Fruit fly (Drosophila melanogaster) whole organism: ENCODE data around the gene CG13272.

Experiments
- CG8478 ChIP-seq: fragments of >200 bp; optimal IDR thresholded peaks from 2 replicates; lab custom pipeline; 2018; ENCODE audit warnings: inconsistent platforms
- Dll ChIP-seq: fragments of >200 bp; optimal IDR thresholded peaks from 2 replicates; lab custom pipeline; 2017
- EcR ChIP-seq, 2 experiments: fragments of >200 bp; optimal IDR thresholded peaks; 2 replicates each; lab custom pipeline; 2017; ENCODE audit warnings: missing biosample characterization in 2 of 2, missing genetic modification characterization in 2 of 2, missing genetic modification reagents in 2 of 2
- pan ChIP-seq: fragments of >200 bp; optimal IDR thresholded peaks from 2 replicates; lab custom pipeline; 2017
- psq ChIP-seq: fragments of >200 bp; optimal IDR thresholded peaks from 2 replicates; lab custom pipeline; 2017
- usp ChIP-seq: fragments of >200 bp; optimal IDR thresholded peaks from 2 replicates; lab custom pipeline; 2017; ENCODE audit warnings: missing biosample characterization, missing genetic modification characterization, mixed read lengths

The CG13272 gene

DNA sequence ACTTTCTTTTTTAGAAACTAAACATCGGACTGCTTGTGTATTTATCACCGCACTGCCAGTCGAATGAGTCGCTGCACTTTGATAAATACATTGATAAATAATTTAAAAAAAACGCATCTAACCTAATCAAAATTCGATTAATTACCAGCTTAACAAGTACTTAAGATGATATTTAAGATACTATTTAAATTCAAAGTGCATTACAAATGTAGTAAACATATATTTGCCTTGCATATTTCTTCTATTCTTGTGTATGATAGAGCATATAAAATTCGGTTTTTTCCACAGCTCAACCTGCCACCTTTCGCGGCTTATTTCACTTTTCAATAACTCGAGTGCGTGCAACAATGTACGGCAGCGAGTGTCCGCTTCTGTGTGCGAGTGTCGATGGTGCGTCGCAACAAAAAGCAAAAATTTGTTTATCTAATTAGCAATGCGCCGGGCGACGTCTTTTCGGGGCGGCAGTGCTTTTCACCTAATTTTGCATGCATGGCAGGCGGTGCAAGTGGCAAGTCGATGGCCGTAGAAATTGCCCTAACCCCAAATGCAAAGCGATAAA lies at the start of gene CG13272:
CG13272 (plus strand) TSS at position 509 of the 559 bp plus-strand sequence.
- no peak for TF ChIP-seq EcR (GFP tag; optimal IDR thresholded peaks at IDR 0.05; lab: Kevin White, UChicago)
- no peak for TF ChIP-seq CG8478 (lab: Kevin White, UChicago)
- no peak for TF ChIP-seq psq (lab: Kevin White, UChicago)
- no peak for TF ChIP-seq usp
- TF ChIP-seq pan: no peak
- no peak for TF ChIP-seq Dll (lab: Kevin White, UChicago)

DNA sequence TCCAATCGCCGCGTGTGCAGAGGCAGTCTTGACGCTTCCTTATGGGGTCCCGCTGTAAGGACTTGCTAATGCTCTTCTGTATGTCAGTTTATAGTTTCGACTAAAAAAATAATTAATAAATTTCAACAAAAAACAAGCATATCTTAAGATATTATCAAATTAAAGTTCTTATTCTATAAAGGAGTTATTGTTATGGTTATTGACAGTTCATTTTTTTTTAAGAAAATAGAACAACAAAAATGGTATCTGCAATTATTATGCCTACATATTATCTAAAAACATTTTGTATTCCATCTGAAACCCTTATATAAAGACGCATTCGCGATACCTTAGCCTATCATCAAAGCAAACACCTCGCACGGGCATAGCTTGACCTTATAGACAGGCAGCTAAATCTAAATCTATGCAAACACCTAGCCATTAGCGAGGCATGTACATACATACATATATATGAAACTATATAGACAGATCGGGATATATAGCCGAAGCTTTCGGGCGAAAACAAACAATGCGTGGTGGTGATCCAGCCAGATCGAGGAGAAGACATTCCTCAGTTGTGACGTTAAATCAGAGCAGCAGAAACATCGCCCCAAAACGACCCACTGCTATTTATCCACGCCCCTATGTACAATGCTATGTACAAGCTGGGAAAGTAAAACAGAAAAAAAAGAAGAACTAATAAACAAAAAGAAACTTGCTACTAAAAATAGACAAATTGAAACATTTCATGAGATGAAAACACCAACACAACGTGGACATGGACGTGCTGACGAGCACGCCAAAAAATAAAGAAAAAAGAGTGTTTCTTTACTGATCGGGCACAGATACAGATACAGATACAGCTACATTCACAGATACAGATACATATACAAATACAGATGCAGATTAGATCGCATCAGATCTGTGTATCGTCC lies 43.9 kb upstream of the CG13272 start, which contains the start of gene ppk17:
ppk17 (minus strand) TSS at position 51 of the 914 bp plus-strand sequence.
- TF ChIP-seq Dll (lab: Kevin White, UChicago): no peak
- TF ChIP-seq CG8478 (lab: Kevin White, UChicago): no peak
- no peak for TF ChIP-seq EcR (GFP tag; optimal IDR thresholded peaks at IDR 0.05; lab: Kevin White, UChicago)
- TF ChIP-seq pan: no peak
- TF ChIP-seq usp: no peak
- no peak for TF ChIP-seq psq (lab: Kevin White, UChicago)

DNA sequence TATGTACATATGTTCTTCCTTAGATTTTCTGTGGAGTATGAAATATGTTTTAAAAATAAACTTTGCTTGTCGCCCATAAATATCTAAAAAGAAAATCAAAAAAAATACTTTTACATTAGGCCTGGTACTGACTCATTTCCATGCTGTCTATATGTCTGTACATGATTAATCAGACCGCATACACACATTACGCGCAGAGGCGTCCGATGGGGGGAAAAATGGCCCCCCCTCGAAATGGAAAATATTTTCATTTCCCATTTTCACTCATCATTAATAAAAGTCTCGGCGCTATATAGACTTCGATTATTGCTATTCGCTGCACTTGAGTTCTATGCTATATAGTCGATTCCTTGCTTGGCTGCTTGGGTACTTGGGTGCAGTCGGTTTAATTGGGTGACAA lies 42.8 kb upstream of the CG13272 start:
- TF ChIP-seq EcR (GFP tag; optimal IDR thresholded peaks at IDR 0.05; lab: Kevin White, UChicago) (no peak), usp (no peak), CG8478 (lab: Kevin White, UChicago) (no peak), pan (no peak)

DNA sequence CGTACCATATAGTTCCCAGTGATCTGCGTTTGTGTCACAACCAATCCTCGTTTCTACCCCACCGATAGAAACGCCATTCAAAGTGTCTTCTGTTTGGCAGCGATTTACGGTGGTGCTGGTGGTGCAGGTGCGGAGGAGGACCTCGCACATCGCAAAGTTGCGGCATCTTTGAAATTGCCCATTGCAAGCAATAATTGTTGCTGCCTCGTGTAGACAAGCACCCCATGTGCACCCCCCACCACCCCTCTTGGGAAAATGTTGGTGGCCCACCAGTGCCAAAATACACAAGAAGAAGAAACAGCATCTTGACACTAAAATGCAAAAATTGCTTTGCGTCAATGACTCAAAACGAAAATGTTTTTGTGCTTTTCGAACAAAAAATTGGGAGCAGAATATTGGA lies 40.2 kb upstream of the CG13272 start:
- TF ChIP-seq usp (no peak), psq (lab: Kevin White, UChicago) (no peak), EcR (GFP tag; optimal IDR thresholded peaks at IDR 0.05; lab: Kevin White, UChicago) (no peak), CG8478 (lab: Kevin White, UChicago) (no peak), pan (no peak), Dll (lab: Kevin White, UChicago) (no peak)

DNA sequence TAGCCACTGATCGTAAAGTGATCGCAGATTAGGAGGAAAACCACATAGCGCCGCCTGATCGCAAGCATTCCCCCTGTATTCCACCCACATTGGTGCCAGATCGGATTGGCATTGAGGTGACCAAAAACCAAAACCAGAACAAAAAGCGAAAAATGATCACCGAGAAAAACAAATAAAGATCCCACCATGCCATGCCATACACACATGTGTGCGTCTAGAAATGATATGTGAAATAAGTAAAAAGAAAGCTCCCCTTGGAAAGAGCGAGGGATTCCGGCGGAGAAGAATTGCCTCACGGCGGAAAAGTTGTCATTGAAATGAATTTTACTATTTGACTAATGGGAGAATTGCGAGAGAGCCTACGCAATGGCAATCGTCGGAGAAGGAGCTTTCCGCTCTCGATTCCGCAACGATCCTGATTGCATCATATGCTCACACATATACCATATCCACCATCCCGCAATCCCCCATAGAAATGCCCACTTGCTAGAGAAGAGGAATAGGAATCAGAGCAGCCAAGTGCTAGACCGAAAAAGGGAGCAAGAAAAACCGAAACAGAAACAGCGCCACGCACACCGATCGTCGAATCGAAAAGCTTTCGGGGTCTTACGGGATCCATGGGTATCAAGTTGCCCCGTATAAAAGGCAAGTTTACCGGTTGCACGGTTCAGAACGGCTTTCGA lies 38.5 kb upstream of the CG13272 start, which contains the start of gene Mhc:
Mhc (plus strand) TSS at position 497 of the 683 bp plus-strand sequence.
- TF ChIP-seq EcR (GFP tag; optimal IDR thresholded peaks at IDR 0.05; lab: Kevin White, UChicago): no peak
- no peak for TF ChIP-seq usp
- no peak for TF ChIP-seq CG8478 (lab: Kevin White, UChicago)
- no peak for TF ChIP-seq psq (lab: Kevin White, UChicago)
- TF ChIP-seq Dll (lab: Kevin White, UChicago): no peak
- no peak for TF ChIP-seq pan

DNA sequence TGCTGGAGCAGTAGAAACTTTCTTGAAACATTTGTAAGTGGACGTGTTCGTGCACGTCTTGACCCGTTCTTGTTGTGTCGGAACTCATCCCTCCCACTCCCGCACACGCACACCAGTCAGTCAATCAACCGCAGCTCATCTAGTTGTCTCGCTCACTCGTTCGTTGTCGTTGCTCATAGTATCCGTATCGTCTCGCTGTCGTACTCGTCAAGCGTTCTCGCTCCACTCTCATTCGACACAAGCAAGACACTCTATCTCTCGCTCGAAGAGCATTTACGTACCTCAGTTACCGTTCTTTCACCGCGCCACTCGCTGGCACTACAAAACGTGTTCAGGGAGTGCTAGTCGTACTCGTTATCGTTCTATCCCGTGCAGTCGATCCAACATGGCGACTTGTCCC lies 17.1 kb upstream of the CG13272 start:
- TF ChIP-seq psq (lab: Kevin White, UChicago) (no peak), CG8478 (lab: Kevin White, UChicago) (no peak), usp (no peak), EcR (GFP tag; optimal IDR thresholded peaks at IDR 0.05; lab: Kevin White, UChicago) (no peak), pan (no peak), Dll (lab: Kevin White, UChicago) (no peak)

DNA sequence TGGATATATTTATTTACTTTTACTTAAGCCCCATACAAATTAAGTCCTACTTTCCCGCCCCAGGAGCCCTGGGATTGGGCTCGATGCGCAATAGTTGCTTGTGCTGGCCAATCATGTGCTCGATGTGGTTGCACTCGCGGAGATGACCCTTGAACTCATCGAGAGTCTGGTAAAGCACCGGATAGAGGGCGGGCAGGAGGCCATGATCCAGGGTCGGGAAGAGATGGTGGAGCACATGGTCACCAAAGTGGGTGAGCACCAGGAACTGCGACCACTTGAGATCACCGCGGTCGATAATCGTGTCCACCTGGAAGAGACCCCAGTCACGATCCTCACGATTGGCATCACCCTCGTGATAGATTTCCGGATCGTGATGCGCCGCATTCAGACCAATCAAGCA lies 15.8 kb upstream of the CG13272 start:
- TF ChIP-seq EcR (GFP tag; optimal IDR thresholded peaks at IDR 0.05; lab: Kevin White, UChicago) (no peak), psq (lab: Kevin White, UChicago) (no peak), Dll (lab: Kevin White, UChicago) (no peak), usp (no peak), CG8478 (lab: Kevin White, UChicago) (no peak), pan (no peak)

DNA sequence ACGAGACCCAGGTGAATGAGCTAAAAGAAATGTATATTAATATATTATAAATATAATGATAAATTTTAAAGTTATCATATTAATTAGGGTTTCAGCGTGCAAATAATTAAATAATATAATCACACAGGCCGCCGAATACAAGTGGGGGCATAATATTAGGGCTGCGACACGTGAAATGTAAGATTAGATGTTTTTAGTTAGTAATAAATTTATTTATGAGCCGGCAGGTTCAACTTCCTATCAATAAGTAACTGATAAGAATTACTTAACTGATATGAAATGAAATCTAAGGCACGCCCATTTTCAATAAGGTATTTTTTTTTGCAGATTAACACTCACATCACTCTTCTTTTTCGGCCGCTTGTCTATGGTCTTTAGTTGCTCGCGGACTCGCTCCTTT lies 14.8 kb upstream of the CG13272 start:
- TF ChIP-seq CG8478 (lab: Kevin White, UChicago) (no peak), usp (no peak), EcR (GFP tag; optimal IDR thresholded peaks at IDR 0.05; lab: Kevin White, UChicago) (no peak), Dll (lab: Kevin White, UChicago) (no peak), pan (no peak), psq (lab: Kevin White, UChicago) (no peak)

DNA sequence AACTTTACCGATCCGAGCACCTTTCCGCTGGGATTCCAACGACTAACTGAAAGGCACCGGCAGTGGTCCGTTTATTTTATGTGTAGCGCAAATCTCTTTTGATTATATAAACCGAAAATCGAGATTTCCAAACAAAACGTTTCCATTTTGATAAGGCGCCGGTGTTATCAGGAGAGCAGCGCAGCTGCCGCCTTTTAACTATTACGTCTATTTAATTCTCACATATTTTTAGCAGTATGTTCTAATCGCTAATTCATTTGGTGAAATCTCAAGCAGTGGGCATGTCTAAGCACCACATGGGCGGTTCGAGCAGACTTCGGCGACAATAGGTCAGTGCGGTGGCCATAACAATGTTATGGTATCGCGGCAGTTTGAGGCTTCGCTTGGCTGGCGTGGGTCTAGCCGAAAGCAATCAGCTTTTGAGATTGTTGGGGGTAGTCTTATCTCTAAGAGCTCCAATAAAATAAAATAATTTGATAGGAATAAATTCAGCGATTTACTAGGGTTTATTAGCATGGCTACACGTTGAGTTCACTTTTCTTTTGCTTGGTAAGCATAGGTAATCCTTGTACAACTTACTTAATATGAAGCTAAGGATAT lies 13.9 kb upstream of the CG13272 start, which contains the start of gene Cyt-b5-r:
Cyt-b5-r (minus strand) TSS at position 51 of the 600 bp plus-strand sequence.
- TF ChIP-seq pan (no peak), Dll (lab: Kevin White, UChicago) (no peak), psq (lab: Kevin White, UChicago) (no peak), CG8478 (lab: Kevin White, UChicago) (no peak)

DNA sequence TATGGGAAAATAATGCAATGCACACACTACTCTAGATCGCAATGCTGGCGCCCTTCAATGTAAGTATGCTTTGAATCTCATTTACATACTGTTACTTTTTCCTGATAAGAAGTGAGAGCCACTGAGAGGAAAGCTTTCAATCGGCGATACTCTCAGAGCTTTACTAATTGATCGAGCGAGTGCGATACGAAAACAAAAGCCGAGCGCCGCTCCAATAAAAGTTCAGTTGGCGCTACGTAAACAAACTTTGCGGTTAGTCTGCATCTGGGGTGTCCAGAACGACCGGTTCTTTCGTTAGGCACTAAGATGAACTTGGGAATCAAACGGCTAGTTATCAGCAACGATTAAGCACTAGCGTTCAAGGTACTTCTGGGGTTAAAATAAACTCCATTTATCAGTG lies 13.3 kb upstream of the CG13272 start, which contains the start of gene CG17928:
CG17928 (plus strand) TSS at position 224 of the 400 bp plus-strand sequence.
- TF ChIP-seq EcR (GFP tag; optimal IDR thresholded peaks at IDR 0.05; lab: Kevin White, UChicago): no peak
- no peak for TF ChIP-seq psq (lab: Kevin White, UChicago)
- TF ChIP-seq usp: no peak
- no peak for TF ChIP-seq Dll (lab: Kevin White, UChicago)
- no peak for TF ChIP-seq CG8478 (lab: Kevin White, UChicago)
- TF ChIP-seq pan: no peak

DNA sequence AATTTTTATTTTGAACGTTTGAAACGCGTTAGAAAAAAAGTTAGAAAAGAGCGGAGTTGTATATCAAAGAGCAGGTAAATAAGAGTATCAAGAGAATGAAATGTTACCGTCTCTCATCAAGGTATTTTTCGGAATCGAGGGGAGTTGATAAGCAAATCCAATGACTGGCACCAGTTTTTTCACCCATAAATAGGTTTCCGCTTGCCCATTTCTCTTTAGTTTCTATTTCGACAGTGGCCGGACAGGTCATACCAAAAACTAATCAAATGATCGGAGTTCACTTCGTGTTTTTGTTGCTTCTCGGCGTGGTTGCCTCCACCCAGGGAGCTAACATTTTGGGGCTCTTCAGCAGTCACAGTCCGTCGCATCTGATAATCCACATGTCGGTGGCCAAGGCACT lies 10.7 kb upstream of the CG13272 start, which contains the start of gene Ugt37C2:
Ugt37C2 (plus strand) TSS at position 242 of the 400 bp plus-strand sequence.
- TF ChIP-seq EcR (GFP tag; optimal IDR thresholded peaks at IDR 0.05; lab: Kevin White, UChicago) (no peak), Dll (lab: Kevin White, UChicago) (no peak), pan (no peak), CG8478 (lab: Kevin White, UChicago) (no peak)
